Fruit fly (Drosophila melanogaster) whole organism: ENCODE data around the gene Cubn2.

ENCODE experiments used
- CG8478 ChIP-seq: fragments of >200 bp; optimal IDR thresholded peaks from 2 replicates; lab custom pipeline; 2018; ENCODE audit warnings: inconsistent platforms
- Dll ChIP-seq: fragments of >200 bp; optimal IDR thresholded peaks from 2 replicates; lab custom pipeline; 2017
- EcR ChIP-seq, 2 experiments: fragments of >200 bp; optimal IDR thresholded peaks; 2 replicates each; lab custom pipeline; 2017; ENCODE audit warnings: missing biosample characterization in 2 of 2, missing genetic modification characterization in 2 of 2, missing genetic modification reagents in 2 of 2
- pan ChIP-seq: fragments of >200 bp; optimal IDR thresholded peaks from 2 replicates; lab custom pipeline; 2017
- psq ChIP-seq: fragments of >200 bp; optimal IDR thresholded peaks from 2 replicates; lab custom pipeline; 2017
- usp ChIP-seq: fragments of >200 bp; optimal IDR thresholded peaks from 2 replicates; lab custom pipeline; 2017; ENCODE audit warnings: missing biosample characterization, missing genetic modification characterization, mixed read lengths

dm6 chr3L:11815220-11815797 is 754 bp upstream of the Cubn2 start, which contains the start of gene CG14130:
- no peak for TF ChIP-seq CG8478
- no peak for TF ChIP-seq usp (GFP tag; lab: Kevin White, UChicago)
- TF ChIP-seq Dll (lab: Kevin White, UChicago) = no peak
- no peak for TF ChIP-seq psq (lab: Kevin White, UChicago)
- no peak for TF ChIP-seq EcR (GFP tag; optimal IDR thresholded peaks at IDR 0.05; lab: Kevin White, UChicago)
- no peak for TF ChIP-seq pan
